Worm (Caenorhabditis elegans) whole organism, young adult: ENCODE measurements around the gene arx-2.
A peak's percentile ranks its signal among the peaks of the same experiment; 100 is the strongest.

Source experiments
- B0019.2 ChIP-seq: fragments of 200-800 bp; sonication (Bioruptor generic); conservative IDR thresholded peaks from 2 replicates; pipeline ENCODE4 v1.3.6; 2022; ENCODE audit warnings: missing genetic modification reagents, missing genetic modification characterization, missing compliant biosample characterization
- B0035.1 ChIP-seq: sonication (generic microtip); optimal IDR thresholded peaks from 2 replicates; lab custom pipeline; 2016; ENCODE audit warnings: missing genetic modification characterization, mild to moderate bottlenecking, missing compliant biosample characterization, missing genotype, missing genetic modification reagents
- B0261.1 ChIP-seq: sonication (generic microtip); optimal IDR thresholded peaks from 2 replicates; lab custom pipeline; 2016; ENCODE audit warnings: mild to moderate bottlenecking, missing genetic modification characterization, moderate library complexity, missing compliant biosample characterization
- B0336.3 ChIP-seq: fragments of 200-800 bp; sonication (Bioruptor generic); IDR thresholded peaks from 2 replicates; pipeline ENCODE4 v1.3.6; 2022; ENCODE audit warnings: missing genetic modification characterization, missing compliant biosample characterization
- C17E4.6 ChIP-seq: fragments of 200-800 bp; sonication (Bioruptor generic); IDR thresholded peaks from 2 replicates; pipeline ENCODE4 v1.3.6; 2022; ENCODE audit warnings: missing genetic modification reagents, missing genetic modification characterization, missing compliant biosample characterization
- F39B2.1 ChIP-seq: fragments of 200-800 bp; sonication (Bioruptor generic); IDR thresholded peaks from 2 replicates; pipeline ENCODE4 v1.3.6; 2022; ENCODE audit warnings: missing genetic modification reagents, missing genetic modification characterization, missing compliant biosample characterization
- F49E8.2 ChIP-seq: sonication (generic microtip); optimal IDR thresholded peaks from 3 replicates; lab custom pipeline; 2017; ENCODE audit warnings: missing genetic modification characterization, mild to moderate bottlenecking, missing compliant biosample characterization, antibody characterized with exemption, moderate library complexity; ENCODE audit not compliant: insufficient read depth
- F57A8.1 ChIP-seq: fragments of 200-800 bp; sonication (Bioruptor generic); optimal IDR thresholded peaks from 2 replicates; lab custom pipeline; 2018; ENCODE audit warnings: mild to moderate bottlenecking, missing genetic modification characterization, moderate library complexity, missing compliant biosample characterization
- K11D2.4 ChIP-seq: fragments of 200-800 bp; sonication (Bioruptor generic); IDR thresholded peaks from 2 replicates; pipeline ENCODE4 v1.3.6; 2022; ENCODE audit warnings: missing genetic modification reagents, missing genetic modification characterization, missing compliant biosample characterization
- K12H6.12 ChIP-seq: fragments of 200-800 bp; sonication (Bioruptor generic); optimal IDR thresholded peaks from 2 replicates; lab custom pipeline; 2018; ENCODE audit warnings: mild to moderate bottlenecking, missing genetic modification characterization, missing compliant biosample characterization
- Y67H2A.10 ChIP-seq: fragments of 200-800 bp; sonication (Bioruptor generic); conservative IDR thresholded peaks from 2 replicates; pipeline ENCODE4 v1.3.6; 2022; ENCODE audit warnings: missing genetic modification reagents, missing genetic modification characterization, missing compliant biosample characterization
- Y79H2A.3 ChIP-seq: fragments of 200-800 bp; sonication (Bioruptor generic); conservative IDR thresholded peaks from 2 replicates; pipeline ENCODE4 v1.3.6; 2022; ENCODE audit warnings: missing genetic modification reagents, missing genetic modification characterization, missing compliant biosample characterization
- ZK185.1 ChIP-seq: sonication (generic microtip); optimal IDR thresholded peaks from 2 replicates; lab custom pipeline; 2016; ENCODE audit warnings: mild to moderate bottlenecking, missing genetic modification characterization, missing compliant biosample characterization; ENCODE audit not compliant: poor library complexity, severe bottlenecking
- aptf-2 ChIP-seq: fragments of 200-800 bp; sonication (Bioruptor generic); conservative IDR thresholded peaks from 2 replicates; pipeline ENCODE4 v1.3.6; 2022; ENCODE audit warnings: missing genetic modification reagents, missing genetic modification characterization, missing compliant biosample characterization
- athp-1 ChIP-seq: sonication (generic microtip); optimal IDR thresholded peaks from 2 replicates; lab custom pipeline; 2017; ENCODE audit warnings: mild to moderate bottlenecking, missing genetic modification characterization, missing compliant biosample characterization
- attf-5 ChIP-seq: fragments of 200-800 bp; sonication (Bioruptor generic); optimal IDR thresholded peaks from 2 replicates; lab custom pipeline; 2018; ENCODE audit warnings: mild to moderate bottlenecking, missing genetic modification characterization, missing compliant biosample characterization
- attf-6 ChIP-seq: fragments of 200-800 bp; sonication (Bioruptor generic); IDR thresholded peaks from 2 replicates; pipeline ENCODE4 v1.3.6; 2022; ENCODE audit warnings: missing genetic modification reagents, missing genetic modification characterization, missing compliant biosample characterization
- ceh-100 ChIP-seq: fragments of 200-800 bp; sonication (Bioruptor generic); IDR thresholded peaks from 2 replicates; pipeline ENCODE4 v1.3.6; 2022; ENCODE audit warnings: missing genetic modification reagents, missing genetic modification characterization, missing compliant biosample characterization
- ceh-58 ChIP-seq: fragments of 200-800 bp; sonication (Bioruptor generic); IDR thresholded peaks from 2 replicates; pipeline ENCODE4 v1.3.6; 2022; ENCODE audit warnings: missing genetic modification characterization, missing compliant biosample characterization
- ceh-79 ChIP-seq: sonication (generic microtip); optimal IDR thresholded peaks from 2 replicates; lab custom pipeline; 2017; ENCODE audit warnings: mild to moderate bottlenecking, missing genetic modification characterization, missing compliant biosample characterization
- ceh-91 ChIP-seq: fragments of 200-800 bp; sonication (Bioruptor generic); IDR thresholded peaks from 2 replicates; pipeline ENCODE4 v1.3.6; 2022; ENCODE audit warnings: missing genetic modification reagents, missing genetic modification characterization, missing compliant biosample characterization
- dox-1 ChIP-seq: fragments of 200-800 bp; sonication (Bioruptor generic); IDR thresholded peaks from 2 replicates; pipeline ENCODE4 v1.3.6; 2022; ENCODE audit warnings: missing genetic modification reagents, missing genetic modification characterization, missing compliant biosample characterization
- dpl-1 ChIP-seq: fragments of 150-350 bp; optimal IDR thresholded peaks from 2 replicates; lab custom pipeline; 2014; ENCODE audit warnings: missing biosample characterization, missing genetic modification reagents, missing genetic modification characterization
- egrh-3 ChIP-seq: fragments of 200-800 bp; sonication (Bioruptor generic); IDR thresholded peaks from 2 replicates; pipeline ENCODE4 v1.3.6; 2022; ENCODE audit warnings: missing genetic modification reagents, missing genetic modification characterization, missing compliant biosample characterization
- ekl-4 ChIP-seq: fragments of 200-800 bp; sonication (Bioruptor generic); IDR thresholded peaks from 2 replicates; pipeline ENCODE4 v1.3.6; 2022; ENCODE audit warnings: missing genetic modification reagents, missing genetic modification characterization, missing compliant biosample characterization
- gei-17 ChIP-seq: fragments of 200-800 bp; sonication (Bioruptor generic); optimal IDR thresholded peaks from 2 replicates; lab custom pipeline; 2018; ENCODE audit warnings: mild to moderate bottlenecking, missing genetic modification characterization, missing compliant biosample characterization
- hmg-20 ChIP-seq: fragments of 200-800 bp; sonication (Bioruptor generic); IDR thresholded peaks from 2 replicates; pipeline ENCODE4 v1.3.6; 2022; ENCODE audit warnings: missing genetic modification reagents, missing genetic modification characterization, missing compliant biosample characterization
- hsf-1 ChIP-seq: fragments of 200-800 bp; sonication (Bioruptor generic); IDR thresholded peaks from 2 replicates; pipeline ENCODE4 v1.3.6; 2022; ENCODE audit warnings: missing genetic modification reagents, missing genetic modification characterization, missing compliant biosample characterization
- lag-1 ChIP-seq: fragments of 200-800 bp; sonication (Bioruptor generic); IDR thresholded peaks from 2 replicates; pipeline ENCODE4 v1.3.6; 2022; ENCODE audit warnings: missing genetic modification reagents, missing genetic modification characterization, missing compliant biosample characterization
- let-607 ChIP-seq, 2 experiments: fragments of 200-800 bp in 1 of 2; sonication (Bioruptor generic) in 1 of 2; sonication (generic microtip) in 1 of 2; optimal IDR thresholded peaks; 2 replicates each; lab custom pipeline; 2016 to 2018; ENCODE audit warnings: mild to moderate bottlenecking in 2 of 2, missing compliant biosample characterization in 2 of 2, missing genetic modification characterization in 2 of 2, moderate library complexity in 2 of 2, missing genotype in 1 of 2
- lsy-27 ChIP-seq: sonication (generic microtip); optimal IDR thresholded peaks from 2 replicates; lab custom pipeline; 2017; ENCODE audit warnings: missing genetic modification characterization, mild to moderate bottlenecking, missing compliant biosample characterization, antibody characterized with exemption, missing genotype, borderline replicate concordance; ENCODE audit not compliant: insufficient read depth
- madf-10 ChIP-seq: sonication (generic microtip); optimal IDR thresholded peaks from 2 replicates; lab custom pipeline; 2016; ENCODE audit warnings: mild to moderate bottlenecking, missing genetic modification characterization, missing compliant biosample characterization
- madf-3 ChIP-seq: fragments of 200-800 bp; sonication (Bioruptor generic); IDR thresholded peaks from 2 replicates; pipeline ENCODE4 v1.3.6; 2022; ENCODE audit warnings: missing genetic modification reagents, missing genetic modification characterization, missing compliant biosample characterization
- madf-6 ChIP-seq: fragments of 200-800 bp; sonication (Bioruptor generic); IDR thresholded peaks from 2 replicates; pipeline ENCODE4 v1.3.6; 2022; ENCODE audit warnings: missing genetic modification reagents, missing genetic modification characterization, missing compliant biosample characterization
- mcd-1 ChIP-seq: fragments of 200-800 bp; sonication (Bioruptor generic); IDR thresholded peaks from 2 replicates; pipeline ENCODE4 v1.3.6; 2022; ENCODE audit warnings: missing genetic modification reagents, missing genetic modification characterization, missing compliant biosample characterization
- mxl-1 ChIP-seq: sonication (generic microtip); optimal IDR thresholded peaks from 2 replicates; lab custom pipeline; 2016; ENCODE audit warnings: missing genetic modification characterization, missing compliant biosample characterization
- nfya-1 ChIP-seq: sonication (generic microtip); optimal IDR thresholded peaks from 2 replicates; lab custom pipeline; 2017; ENCODE audit warnings: antibody characterized with exemption, missing compliant biosample characterization, missing genetic modification characterization, borderline replicate concordance; ENCODE audit not compliant: insufficient read depth
- nhr-179 ChIP-seq: sonication (generic microtip); optimal IDR thresholded peaks from 2 replicates; lab custom pipeline; 2016; ENCODE audit warnings: mild to moderate bottlenecking, missing genetic modification characterization, missing compliant biosample characterization
- nhr-90 ChIP-seq: sonication (generic microtip); optimal IDR thresholded peaks from 2 replicates; lab custom pipeline; 2016; ENCODE audit warnings: missing genotype, mild to moderate bottlenecking, missing genetic modification characterization, missing compliant biosample characterization
- pbrm-1 ChIP-seq: fragments of 200-800 bp; sonication (Bioruptor generic); IDR thresholded peaks from 2 replicates; pipeline ENCODE4 v1.3.6; 2022; ENCODE audit warnings: missing genetic modification reagents, missing genetic modification characterization, missing compliant biosample characterization
- pha-4 ChIP-seq: fragments of 150-350 bp; sonication (generic microtip); optimal IDR thresholded peaks from 2 replicates; lab custom pipeline; 2014; ENCODE audit warnings: missing biosample characterization, missing genetic modification reagents, missing genetic modification characterization
- rpc-1 ChIP-seq, 2 experiments: fragments of 150-350 bp in 1 of 2; sonication (generic microtip) in 1 of 2; optimal IDR thresholded peaks; 2 replicates each; lab custom pipeline; 2014 to 2018; ENCODE audit warnings: missing biosample characterization in 1 of 2, missing genetic modification characterization in 1 of 2, missing genetic modification reagents in 1 of 2, missing genotype in 1 of 2
- snpc-4 ChIP-seq, 5 experiments: fragments of 150-350 bp in 1 of 5; sonication (generic microtip) in 4 of 5; optimal IDR thresholded peaks; 2 replicates each; lab custom pipeline; 2014 to 2018; ENCODE audit warnings: missing genetic modification characterization in 5 of 5, missing biosample characterization in 3 of 5, antibody characterized with exemption in 2 of 5, mild to moderate bottlenecking in 2 of 5, missing compliant biosample characterization in 2 of 5, missing genotype in 2 of 5, moderate library complexity in 2 of 5, missing genetic modification reagents in 1 of 5
- zfh-2 ChIP-seq: fragments of 200-800 bp; sonication (Bioruptor generic); conservative IDR thresholded peaks from 2 replicates; pipeline ENCODE4 v1.3.6; 2022; ENCODE audit warnings: missing genetic modification reagents, missing genetic modification characterization, missing compliant biosample characterization
- ztf-18 ChIP-seq: sonication (generic microtip); optimal IDR thresholded peaks from 2 replicates; lab custom pipeline; 2016; ENCODE audit warnings: missing genotype, mild to moderate bottlenecking, missing genetic modification characterization, missing compliant biosample characterization
- ztf-3 ChIP-seq: fragments of 200-800 bp; sonication (Bioruptor generic); optimal IDR thresholded peaks from 2 replicates; lab custom pipeline; 2018; ENCODE audit warnings: mild to moderate bottlenecking, missing genetic modification characterization, missing compliant biosample characterization
- ztf-6 ChIP-seq: fragments of 200-800 bp; sonication (Bioruptor generic); IDR thresholded peaks from 2 replicates; pipeline ENCODE4 v1.3.6; 2022; ENCODE audit warnings: missing genetic modification reagents, missing genetic modification characterization, missing compliant biosample characterization

The arx-2 gene

ce11 chrV:10352928-10353427 is 14.8 kb upstream of the arx-2 start, which contains the start of gene nol-56 (continued):
- peak in 1 of 2 experiments; percentile 60 for TF ChIP-seq let-607 (tag; optimal IDR thresholded peaks at IDR 0.05; lab: Kevin White, UChicago)
- TF ChIP-seq ceh-91 (GFP tag; lab: Robert Waterston, UW): no peak
- no peak for TF ChIP-seq F39B2.1
- TF ChIP-seq lsy-27 (tag; lab: Kevin White, UChicago): no peak
- TF ChIP-seq ceh-79 (tag; lab: Kevin White, UChicago): no peak
- TF ChIP-seq lag-1 (GFP tag; lab: Robert Waterston, UW): no peak
- TF ChIP-seq egrh-3: no peak
- TF ChIP-seq Y79H2A.3 (GFP tag; lab: Robert Waterston, UW): no peak
- no peak for TF ChIP-seq F49E8.2
- peak; percentile 17 for TF ChIP-seq snpc-4 (GFP tag; optimal IDR thresholded peaks at IDR 0.05; lab: Kevin White, UChicago)
- peak in 3 of 4 experiments; percentile 41 to 50 (median 48) for TF ChIP-seq snpc-4 (tag; optimal IDR thresholded peaks at IDR 0.05; lab: Kevin White, UChicago)
- TF ChIP-seq madf-6 (GFP tag; lab: Robert Waterston, UW): peak; percentile 51; the same call in 1 of the 2 replicates
- no peak for TF ChIP-seq zfh-2 (GFP tag; lab: Robert Waterston, UW)
- no peak for TF ChIP-seq hsf-1 (GFP tag; lab: Robert Waterston, UW)
- TF ChIP-seq Y67H2A.10 (GFP tag; lab: Robert Waterston, UW): no peak
- peak; percentile 78 for TF ChIP-seq mcd-1 (GFP tag; lab: Robert Waterston, UW)
- peak; percentile 63 for TF ChIP-seq attf-5 (GFP tag; lab: Kevin White, UChicago)
- peak; percentile 2 for TF ChIP-seq athp-1 (tag; lab: Kevin White, UChicago)
- TF ChIP-seq rpc-1 (optimal IDR thresholded peaks at IDR 0.05; lab: Kevin White, UChicago): no peak
- TF ChIP-seq rpc-1 (tag; optimal IDR thresholded peaks at IDR 0.05; lab: Kevin White, UChicago): no peak
- no peak for TF ChIP-seq F57A8.1 (GFP tag; lab: Kevin White, UChicago)
- TF ChIP-seq aptf-2 (GFP tag; lab: Robert Waterston, UW): no peak
- peak; percentile 64 for TF ChIP-seq ztf-18
- no peak for TF ChIP-seq attf-6 (GFP tag; lab: Robert Waterston, UW)
- no peak for TF ChIP-seq B0035.1 (tag; lab: Kevin White, UChicago)
- TF ChIP-seq B0336.3 (GFP tag; lab: Robert Waterston, UW): no peak
- no peak for TF ChIP-seq nhr-179 (tag; lab: Kevin White, UChicago)
- TF ChIP-seq ZK185.1: peak; percentile 79
- no peak for TF ChIP-seq B0261.1 (tag; lab: Kevin White, UChicago)
- TF ChIP-seq ztf-3 (GFP tag; lab: Kevin White, UChicago): no peak
- peak; percentile 74 for TF ChIP-seq dox-1 (GFP tag; lab: Robert Waterston, UW)
- TF ChIP-seq pbrm-1 (GFP tag; lab: Robert Waterston, UW): peak; percentile 39; the same call in 1 of the 2 replicates
- peak; percentile 60 for TF ChIP-seq dpl-1 (GFP tag; lab: Kevin White, UChicago)
- TF ChIP-seq C17E4.6: no peak
- TF ChIP-seq mxl-1: no peak
- peak; percentile 79 for TF ChIP-seq madf-3 (GFP tag; lab: Robert Waterston, UW)
- TF ChIP-seq, all 124 proteins: peak for 38

- TF ChIP-seq gei-17 (GFP tag; lab: Kevin White, UChicago) (no peak), B0019.2 (GFP tag; lab: Robert Waterston, UW) (no peak), pha-4 (tag; lab: Kevin White, UChicago) (no peak), K11D2.4 (no peak), nfya-1 (tag; lab: Kevin White, UChicago) (no peak), K12H6.12 (tag; lab: Kevin White, UChicago) (no peak), hmg-20 (GFP tag; lab: Robert Waterston, UW) (no peak), mcd-1 (GFP tag; lab: Robert Waterston, UW) (no peak), madf-10 (tag; lab: Kevin White, UChicago) (no peak), ekl-4 (GFP tag; lab: Robert Waterston, UW) (0 out of 2 replicates have a peak, but pooled peaks have one; percentile 26), ceh-100 (no peak), ceh-58 (no peak), dox-1 (GFP tag; lab: Robert Waterston, UW) (no peak), ztf-6 (GFP tag; lab: Robert Waterston, UW) (no peak), nhr-90 (tag; lab: Kevin White, UChicago) (no peak)
These were observed 11.9 kb upstream of the arx-2 start, which contains the start of gene K07C5.9 for ce11 chrV:10350054-10350453. Gene K07C5.9 (minus strand): TSS chrV:10350154.
